Worm (Caenorhabditis elegans) whole organism, late embryonic: ENCODE results near the gene T01B6.1.

Experiments
- F13H6.1 ChIP-seq: sonication (generic microtip); optimal IDR thresholded peaks from 2 replicates; lab custom pipeline; 2016; ENCODE audit warnings: missing genetic modification characterization, missing compliant biosample characterization
- dve-1 ChIP-seq: sonication (generic microtip); optimal IDR thresholded peaks from 2 replicates; lab custom pipeline; 2017; ENCODE audit warnings: antibody characterized with exemption, mild to moderate bottlenecking, missing genetic modification characterization, missing compliant biosample characterization
- odd-2 ChIP-seq: sonication (generic microtip); optimal IDR thresholded peaks from 2 replicates; lab custom pipeline; 2017; ENCODE audit warnings: antibody characterized with exemption, mild to moderate bottlenecking, missing genetic modification characterization, missing compliant biosample characterization
- pqm-1 ChIP-seq: sonication (generic microtip); optimal IDR thresholded peaks from 2 replicates; lab custom pipeline; 2016; ENCODE audit warnings: missing genetic modification characterization, missing compliant biosample characterization

ce11 chrX:2303253-2303652 is 32.2 kb upstream of the T01B6.1 start:
- no peak for TF ChIP-seq odd-2 (tag; lab: Kevin White, UChicago)
- TF ChIP-seq dve-1 (tag; lab: Kevin White, UChicago) = no peak
- no peak for TF ChIP-seq pqm-1
- TF ChIP-seq F13H6.1 (tag; lab: Kevin White, UChicago) = no peak
